Worm (Caenorhabditis elegans): ENCODE measurements around the gene aqp-8.

DNA sequence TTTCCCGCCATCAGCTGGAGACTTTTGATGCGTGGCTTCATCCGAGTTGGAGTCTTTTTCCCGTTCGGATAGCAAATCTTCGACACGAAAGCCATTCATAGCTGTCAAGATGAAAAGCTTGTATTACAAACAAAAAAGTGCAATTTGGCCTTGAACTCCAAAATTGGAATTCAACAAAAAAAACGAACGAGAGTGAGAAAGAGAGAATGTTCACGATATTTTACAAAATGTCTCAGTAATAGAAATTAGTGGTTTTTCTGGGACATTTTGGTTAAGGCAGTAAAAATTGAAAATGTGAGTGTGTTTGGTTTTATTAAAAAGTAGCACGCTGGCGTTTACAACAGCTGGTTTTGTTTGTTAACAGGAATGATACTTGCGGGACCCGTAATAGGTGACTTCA lies 50.7 kb downstream of the aqp-8 start, which contains the start of gene ceh-1:
- TF ChIP-seq ztf-11 (tag; optimal IDR thresholded peaks at IDR 0.05): no peak
- TF ChIP-seq blmp-1 (tag; optimal IDR thresholded peaks at IDR 0.05): no peak
- no peak for TF ChIP-seq ces-1 (GFP tag; optimal IDR thresholded peaks at IDR 0.05)
- TF ChIP-seq unc-62 (GFP tag; optimal IDR thresholded peaks at IDR 0.05): no peak
- TF ChIP-seq snpc-4 (tag; optimal IDR thresholded peaks at IDR 0.05): no peak
- TF ChIP-seq lin-32 (GFP tag; optimal IDR thresholded peaks at IDR 0.05): no peak
- TF ChIP-seq nhr-12 (tag; optimal IDR thresholded peaks at IDR 0.05): no peak
- TF ChIP-seq elt-1 (tag; optimal IDR thresholded peaks at IDR 0.05; ENCODE audit: borderline replicate concordance, insufficient read depth): no peak
